Fruit fly (Drosophila melanogaster) whole organism, prepupa: ENCODE measurements around the gene Alp13.

Experiments
- Blimp-1 ChIP-seq: fragments of 200-800 bp; sonication (Bioruptor generic); optimal IDR thresholded peaks from 3 replicates; lab custom pipeline; 2017; ENCODE audit warnings: missing biosample characterization, missing genetic modification characterization, mild to moderate bottlenecking, moderate library complexity, missing genetic modification reagents
- CG10631 ChIP-seq: fragments of 200-800 bp; sonication (Bioruptor generic); optimal IDR thresholded peaks from 2 replicates; lab custom pipeline; 2016; ENCODE audit warnings: missing biosample characterization, missing genetic modification characterization
- CG10669 ChIP-seq: fragments of 200-800 bp; sonication (Bioruptor generic); optimal IDR thresholded peaks from 3 replicates; lab custom pipeline; 2018; ENCODE audit warnings: missing biosample characterization, mild to moderate bottlenecking, missing genetic modification characterization, moderate library complexity
- CG11294 ChIP-seq: fragments of 200-800 bp; sonication (Bioruptor generic); IDR thresholded peaks from 2 replicates; pipeline ENCODE4 v1.3.6; 2022; ENCODE audit warnings: missing biosample characterization, missing genetic modification characterization
- CG15336 ChIP-seq: fragments of 200-800 bp; sonication (Bioruptor generic); IDR thresholded peaks from 2 replicates; pipeline ENCODE4 v1.3.6; 2022; ENCODE audit warnings: missing biosample characterization, missing genetic modification characterization
- CG16779 ChIP-seq: fragments of 200-800 bp; sonication (Bioruptor generic); optimal IDR thresholded peaks from 3 replicates; lab custom pipeline; 2017; ENCODE audit warnings: missing biosample characterization, mild to moderate bottlenecking, missing genetic modification characterization
- CG3032 ChIP-seq: fragments of 200-800 bp; optimal IDR thresholded peaks from 2 replicates; lab custom pipeline; 2019; ENCODE audit warnings: missing biosample characterization, mild to moderate bottlenecking, missing genetic modification characterization, moderate library complexity
- CG31627 ChIP-seq: fragments of 200-800 bp; sonication (Bioruptor generic); optimal IDR thresholded peaks from 3 replicates; lab custom pipeline; 2016; ENCODE audit warnings: missing biosample characterization, missing genetic modification characterization
- CG4318 ChIP-seq: fragments of 200-800 bp; sonication (Bioruptor generic); optimal IDR thresholded peaks from 3 replicates; lab custom pipeline; 2017; ENCODE audit warnings: missing biosample characterization, mild to moderate bottlenecking, missing genetic modification characterization
- CG6163 ChIP-seq: fragments of 200-800 bp; sonication (Bioruptor generic); IDR thresholded peaks from 3 replicates; pipeline ENCODE4 v1.3.6; 2022; ENCODE audit warnings: missing biosample characterization, missing genetic modification characterization
- CG6792 ChIP-seq: fragments of 200-800 bp; sonication (Bioruptor generic); optimal IDR thresholded peaks from 3 replicates; lab custom pipeline; 2016; ENCODE audit warnings: missing biosample characterization, missing genetic modification characterization
- CG6808 ChIP-seq: fragments of 200-800 bp; sonication (Bioruptor generic); optimal IDR thresholded peaks from 3 replicates; lab custom pipeline; 2017; ENCODE audit warnings: missing biosample characterization, missing genetic modification characterization, mild to moderate bottlenecking, moderate library complexity, missing genetic modification reagents
- CG6854 ChIP-seq: fragments of 200-800 bp; sonication (Bioruptor generic); optimal IDR thresholded peaks from 2 replicates; lab custom pipeline; 2017; ENCODE audit warnings: missing biosample characterization, mild to moderate bottlenecking, missing genetic modification characterization
- CG7368 ChIP-seq: fragments of 200-800 bp; sonication (Bioruptor generic); optimal IDR thresholded peaks from 3 replicates; lab custom pipeline; 2016; ENCODE audit warnings: missing biosample characterization, missing genetic modification characterization
- CG8119 ChIP-seq: fragments of 200-800 bp; sonication (Bioruptor generic); IDR thresholded peaks from 3 replicates; pipeline ENCODE4 v1.3.6; 2022; ENCODE audit warnings: missing biosample characterization, missing genetic modification characterization
- CG8319 ChIP-seq: fragments of 200-800 bp; sonication (Bioruptor generic); optimal IDR thresholded peaks from 3 replicates; lab custom pipeline; 2016; ENCODE audit warnings: missing biosample characterization, missing genetic modification characterization
- CG8632 ChIP-seq: fragments of 200-800 bp; sonication (Bioruptor generic); optimal IDR thresholded peaks from 3 replicates; lab custom pipeline; 2016; ENCODE audit warnings: missing biosample characterization, missing genetic modification characterization
- CG9139 ChIP-seq: fragments of 200-800 bp; sonication (Bioruptor generic); optimal IDR thresholded peaks from 3 replicates; lab custom pipeline; 2017; ENCODE audit warnings: missing biosample characterization, mild to moderate bottlenecking, missing genetic modification characterization
- Eip75B ChIP-seq: fragments of 200-800 bp; sonication (Bioruptor generic); optimal IDR thresholded peaks from 3 replicates; lab custom pipeline; 2016; ENCODE audit warnings: missing biosample characterization, missing genetic modification characterization
- Eip78C ChIP-seq: fragments of 200-800 bp; sonication (Bioruptor generic); peaks from one replicate; lab custom pipeline; 2016; ENCODE audit warnings: missing biosample characterization, missing genetic modification characterization
- Eip93F ChIP-seq: fragments of 200-800 bp; sonication (Bioruptor generic); optimal IDR thresholded peaks from 2 replicates; lab custom pipeline; 2016; ENCODE audit warnings: missing biosample characterization, mild to moderate bottlenecking, missing genetic modification characterization
- Ets21C ChIP-seq: fragments of 200-800 bp; sonication (Bioruptor generic); optimal IDR thresholded peaks from 3 replicates; lab custom pipeline; 2016; ENCODE audit warnings: missing biosample characterization, missing genetic modification characterization
- Ets96B ChIP-seq: fragments of 200-800 bp; optimal IDR thresholded peaks from 2 replicates; lab custom pipeline; 2019; ENCODE audit warnings: missing biosample characterization, mild to moderate bottlenecking, missing genetic modification characterization, moderate library complexity
- Hr38 ChIP-seq: sonication (Bioruptor generic); optimal IDR thresholded peaks from 2 replicates; lab custom pipeline; 2016; ENCODE audit warnings: missing biosample characterization, missing genetic modification characterization
- Hr39 ChIP-seq: fragments of 200-800 bp; sonication (Bioruptor generic); optimal IDR thresholded peaks from 2 replicates; lab custom pipeline; 2016; ENCODE audit warnings: missing biosample characterization, missing genetic modification characterization
- Hr4 ChIP-seq: fragments of 200-800 bp; sonication (Bioruptor generic); optimal IDR thresholded peaks from 3 replicates; lab custom pipeline; 2016; ENCODE audit warnings: missing biosample characterization, missing genetic modification characterization
- Lpt ChIP-seq: fragments of 200-800 bp; sonication (Bioruptor generic); optimal IDR thresholded peaks from 3 replicates; lab custom pipeline; 2016; ENCODE audit warnings: missing biosample characterization, missing genetic modification characterization
- OdsH ChIP-seq: fragments of 200-800 bp; sonication (Bioruptor generic); optimal IDR thresholded peaks from 3 replicates; lab custom pipeline; 2016; ENCODE audit warnings: missing biosample characterization, missing genetic modification characterization
- Sox102F ChIP-seq: fragments of 200-800 bp; sonication (Bioruptor generic); optimal IDR thresholded peaks from 2 replicates; lab custom pipeline; 2016; ENCODE audit warnings: missing biosample characterization, mild to moderate bottlenecking, missing genetic modification characterization
- Sox14 ChIP-seq: fragments of 200-800 bp; sonication (Bioruptor generic); optimal IDR thresholded peaks from 3 replicates; lab custom pipeline; 2016; ENCODE audit warnings: missing biosample characterization, missing genetic modification characterization
- Sox15 ChIP-seq: fragments of 200-800 bp; sonication (Bioruptor generic); optimal IDR thresholded peaks from 3 replicates; lab custom pipeline; 2016; ENCODE audit warnings: missing biosample characterization, missing genetic modification characterization
- acj6 ChIP-seq: fragments of 200-800 bp; sonication (Bioruptor generic); optimal IDR thresholded peaks from 3 replicates; lab custom pipeline; 2016; ENCODE audit warnings: missing biosample characterization, missing genetic modification characterization
- dac ChIP-seq: fragments of 200-800 bp; sonication (Bioruptor generic); optimal IDR thresholded peaks from 2 replicates; lab custom pipeline; 2017; ENCODE audit warnings: missing biosample characterization, mild to moderate bottlenecking, missing genetic modification characterization
- dsx ChIP-seq: fragments of 200-800 bp; optimal IDR thresholded peaks from 3 replicates; lab custom pipeline; 2019; ENCODE audit warnings: missing biosample characterization, mild to moderate bottlenecking, missing genetic modification characterization, moderate library complexity; ENCODE audit not compliant: poor library complexity, severe bottlenecking
- eg ChIP-seq: fragments of 200-800 bp; sonication (Bioruptor generic); IDR thresholded peaks from 3 replicates; pipeline ENCODE4 v1.3.6; 2022; ENCODE audit warnings: missing biosample characterization, missing genetic modification characterization
- esn ChIP-seq: fragments of 200-800 bp; sonication (Bioruptor generic); optimal IDR thresholded peaks from 2 replicates; lab custom pipeline; 2016; ENCODE audit warnings: missing biosample characterization, mild to moderate bottlenecking, missing genetic modification characterization, moderate library complexity
- fd85E ChIP-seq: fragments of 200-800 bp; sonication (Bioruptor generic); optimal IDR thresholded peaks from 3 replicates; lab custom pipeline; 2016; ENCODE audit warnings: missing biosample characterization, missing genetic modification characterization
- fkh ChIP-seq: fragments of 200-800 bp; sonication (Bioruptor generic); optimal IDR thresholded peaks from 3 replicates; lab custom pipeline; 2017; ENCODE audit warnings: missing biosample characterization, mild to moderate bottlenecking, missing genetic modification characterization, moderate library complexity
- lz ChIP-seq: fragments of 200-800 bp; sonication (Bioruptor generic); optimal IDR thresholded peaks from 3 replicates; lab custom pipeline; 2016; ENCODE audit warnings: missing biosample characterization, missing genetic modification characterization
- net ChIP-seq: fragments of 200-800 bp; sonication (Bioruptor generic); optimal IDR thresholded peaks from 3 replicates; lab custom pipeline; 2016; ENCODE audit warnings: missing biosample characterization, missing genetic modification characterization
- salr ChIP-seq, 2 experiments: fragments of 200-800 bp; sonication (Bioruptor generic); optimal IDR thresholded peaks; 3 replicates each; lab custom pipeline; 2016 to 2018; ENCODE audit warnings: missing biosample characterization in 2 of 2, missing genetic modification characterization in 2 of 2, mild to moderate bottlenecking in 1 of 2
- spab ChIP-seq: fragments of 200-800 bp; sonication (Bioruptor generic); optimal IDR thresholded peaks from 2 replicates; lab custom pipeline; 2017; ENCODE audit warnings: missing biosample characterization, mild to moderate bottlenecking, missing genetic modification characterization, missing genetic modification reagents
- ss ChIP-seq, 2 experiments: fragments of 200-800 bp; sonication (Bioruptor generic); optimal IDR thresholded peaks; 2 replicates in 1 of 2; 3 replicates in 1 of 2; lab custom pipeline; 2017 to 2018; ENCODE audit warnings: mild to moderate bottlenecking in 2 of 2, missing biosample characterization in 2 of 2, missing genetic modification characterization in 2 of 2, moderate library complexity in 1 of 2
- svp ChIP-seq: fragments of 200-800 bp; sonication (Bioruptor generic); peaks from one replicate; lab custom pipeline; 2016; ENCODE audit warnings: missing biosample characterization, missing genetic modification characterization
- vri ChIP-seq: fragments of 200-800 bp; sonication (Bioruptor generic); optimal IDR thresholded peaks from 3 replicates; lab custom pipeline; 2016; ENCODE audit warnings: missing biosample characterization, mild to moderate bottlenecking, missing genetic modification characterization

The Alp13 gene

dm6 chr3R:10090906-10091305, 15.7 kb upstream of the Alp13 start:
- no peak for TF ChIP-seq CG11294
- no peak for TF ChIP-seq acj6 (GFP tag; lab: Kevin White, UChicago)
- TF ChIP-seq CG8632, result no peak
- no peak for TF ChIP-seq Ets96B (tag; lab: Kevin White, UChicago)
- no peak for TF ChIP-seq spab
- no peak for TF ChIP-seq dac (GFP tag; lab: Kevin White, UChicago)
- no peak for TF ChIP-seq svp (GFP tag; lab: Kevin White, UChicago)
- no peak for TF ChIP-seq Sox14 (GFP tag; lab: Kevin White, UChicago)
- TF ChIP-seq Eip78C (GFP tag; lab: Kevin White, UChicago), result no peak
- TF ChIP-seq Ets21C (GFP tag; lab: Kevin White, UChicago), result no peak
- no peak for TF ChIP-seq CG6808 (GFP tag; lab: Kevin White, UChicago)
- TF ChIP-seq CG10669, result no peak
- TF ChIP-seq CG7368, result no peak
- no peak for TF ChIP-seq CG6854 (GFP tag; lab: Kevin White, UChicago)
- TF ChIP-seq fkh (GFP tag; lab: Kevin White, UChicago), result no peak
- TF ChIP-seq lz (GFP tag; lab: Kevin White, UChicago), result no peak
- no peak for TF ChIP-seq Sox15 (GFP tag; lab: Kevin White, UChicago)
- no peak for TF ChIP-seq CG16779 (tag; lab: Kevin White, UChicago)
- no peak for TF ChIP-seq net (GFP tag; lab: Kevin White, UChicago)
- no peak for TF ChIP-seq CG10631 (GFP tag; lab: Kevin White, UChicago)

dm6 chr3R:10089171-10089664, 14.0 kb upstream of the Alp13 start:
- peak; percentile 82 for TF ChIP-seq vri (GFP tag; lab: Kevin White, UChicago)
- peak; percentile 39 for TF ChIP-seq svp (GFP tag; lab: Kevin White, UChicago)
- TF ChIP-seq CG15336 (GFP tag; lab: Robert Waterston, UW), result peak; percentile 44; the same call in 1 of the 2 replicates
- peak; percentile 27 for TF ChIP-seq dsx (GFP tag; lab: Kevin White, UChicago)
- TF ChIP-seq CG16779 (tag; lab: Kevin White, UChicago), result peak; percentile 33
- TF ChIP-seq Eip93F (GFP tag; lab: Kevin White, UChicago), result peak; percentile 55
- TF ChIP-seq CG7368, result peak; percentile 6
- TF ChIP-seq CG8319 (GFP tag; lab: Kevin White, UChicago), result no peak
- TF ChIP-seq Eip75B (GFP tag; lab: Kevin White, UChicago), result peak; percentile 36
- TF ChIP-seq CG6163 (GFP tag; lab: Robert Waterston, UW), result peak; percentile 55
- peak; percentile 55 for TF ChIP-seq Sox14 (GFP tag; lab: Kevin White, UChicago)
- no peak for TF ChIP-seq lz (GFP tag; lab: Kevin White, UChicago)
- peak; percentile 17 to 41 for TF ChIP-seq ss (GFP tag; optimal IDR thresholded peaks at IDR 0.05; lab: Kevin White, UChicago)
- peak; percentile 14 for TF ChIP-seq Sox102F (GFP tag; lab: Kevin White, UChicago)
- no peak for TF ChIP-seq CG9139 (GFP tag; lab: Kevin White, UChicago)
- TF ChIP-seq Eip78C (GFP tag; lab: Kevin White, UChicago), result peak; percentile 38
- 0 out of 3 replicates have a peak, but pooled peaks have one; percentile 30 for TF ChIP-seq eg (GFP tag; lab: Robert Waterston, UW)
- no peak for TF ChIP-seq dac (GFP tag; lab: Kevin White, UChicago)
- TF ChIP-seq Hr39 (GFP tag; lab: Kevin White, UChicago), result no peak
- peak; percentile 2 for TF ChIP-seq Lpt (GFP tag; lab: Kevin White, UChicago)
- peak; percentile 47 for TF ChIP-seq CG6854 (GFP tag; lab: Kevin White, UChicago)
- peak; percentile 75 for TF ChIP-seq Blimp-1 (GFP tag; lab: Kevin White, UChicago)

- TF ChIP-seq salr (GFP tag; optimal IDR thresholded peaks at IDR 0.05; lab: Kevin White, UChicago) (peak; percentile 90 to 91), ss (GFP tag; optimal IDR thresholded peaks at IDR 0.05; lab: Kevin White, UChicago) (peak; percentile 72 to 87), Ets96B (tag; lab: Kevin White, UChicago) (peak; percentile 90), CG8119 (GFP tag; lab: Robert Waterston, UW) (peak; percentile 91), esn (GFP tag; lab: Kevin White, UChicago) (peak; percentile 88), CG4318 (GFP tag; lab: Kevin White, UChicago) (peak; percentile 78), CG31627 (GFP tag; lab: Kevin White, UChicago) (peak; percentile 90), fd85E (GFP tag; lab: Kevin White, UChicago) (peak; percentile 51), CG15336 (GFP tag; lab: Robert Waterston, UW) (peak; percentile 86), OdsH (GFP tag; lab: Kevin White, UChicago) (peak; percentile 94), Hr39 (GFP tag; lab: Kevin White, UChicago) (peak; percentile 92), dsx (GFP tag; lab: Kevin White, UChicago) (peak; percentile 85), Hr4 (GFP tag; lab: Kevin White, UChicago) (peak; percentile 91), svp (GFP tag; lab: Kevin White, UChicago) (peak; percentile 89), CG3032 (tag; lab: Kevin White, UChicago) (peak; percentile 88), fkh (GFP tag; lab: Kevin White, UChicago) (peak; percentile 79), CG6792 (GFP tag; lab: Kevin White, UChicago) (peak; percentile 90), Blimp-1 (GFP tag; lab: Kevin White, UChicago) (peak; percentile 23), Hr38 (GFP tag; lab: Kevin White, UChicago) (no peak)
Observed at dm6 chr3R:10087206-10087927, 12.2 kb upstream of the Alp13 start.
